Worm (Caenorhabditis elegans): ENCODE measurements around the gene mab-5.

ce11 chrIII:7792970-7793369 is 9.7 kb upstream of the mab-5 start:
- TF ChIP-seq klf-2 (GFP tag; conservative IDR thresholded peaks at IDR 0.05) (no peak), med-1 (GFP tag; optimal IDR thresholded peaks at IDR 0.05; ENCODE audit: insufficient read depth) (no peak), flt-1 (GFP tag; IDR thresholded peaks at IDR 0.05) (no peak), ztf-29 (GFP tag; IDR thresholded peaks at IDR 0.05) (no peak), ref-1 (GFP tag; conservative IDR thresholded peaks at IDR 0.05) (no peak)

Data from whole organism, midembryonic.